Worm (Caenorhabditis elegans) whole organism, late embryonic: Measurements from ENCODE around the gene gst-7.
"Not testable (repeated sequence)": the region's sequence is repeated elsewhere in the genome, so short reads cannot be mapped to it uniquely, and the experiment has no call there.

Experiments
- C08G9.2 ChIP-seq: sonication (generic microtip); optimal IDR thresholded peaks from 2 replicates; lab custom pipeline; 2016; ENCODE audit warnings: mild to moderate bottlenecking, missing genetic modification characterization, moderate library complexity, missing compliant biosample characterization
- C38D4.7 ChIP-seq: fragments of 200-800 bp; sonication (Bioruptor generic); optimal IDR thresholded peaks from 2 replicates; lab custom pipeline; 2018; ENCODE audit warnings: mild to moderate bottlenecking, missing genetic modification characterization, moderate library complexity, missing compliant biosample characterization
- K02D7.2 ChIP-seq: sonication (generic microtip); optimal IDR thresholded peaks from 2 replicates; lab custom pipeline; 2017; ENCODE audit warnings: mild to moderate bottlenecking, missing genetic modification characterization, missing compliant biosample characterization
- ahr-1 ChIP-seq: sonication (generic microtip); optimal IDR thresholded peaks from 2 replicates; lab custom pipeline; 2016; ENCODE audit warnings: missing genetic modification characterization, missing compliant biosample characterization
- ama-1 ChIP-seq: fragments of 150-350 bp; optimal IDR thresholded peaks from 2 replicates; lab custom pipeline; 2014
- ceh-18 ChIP-seq: sonication (generic microtip); optimal IDR thresholded peaks from 2 replicates; lab custom pipeline; 2016; ENCODE audit warnings: missing genetic modification characterization, missing compliant biosample characterization
- ceh-19 ChIP-seq: fragments of 200-800 bp; sonication (Bioruptor generic); optimal IDR thresholded peaks from 2 replicates; lab custom pipeline; 2018; ENCODE audit warnings: mild to moderate bottlenecking, missing genetic modification characterization, missing compliant biosample characterization
- ceh-30 ChIP-seq: fragments of 150-350 bp; optimal IDR thresholded peaks from 2 replicates; lab custom pipeline; 2014; ENCODE audit warnings: missing biosample characterization, missing genetic modification characterization
- ceh-31 ChIP-seq: sonication (generic microtip); optimal IDR thresholded peaks from 2 replicates; lab custom pipeline; 2016; ENCODE audit warnings: missing genetic modification characterization, missing compliant biosample characterization
- ceh-45 ChIP-seq: fragments of 200-800 bp; sonication (Bioruptor generic); IDR thresholded peaks from 2 replicates; pipeline ENCODE4 v1.3.6; 2022; ENCODE audit warnings: missing genetic modification reagents, missing genetic modification characterization, missing compliant biosample characterization
- ceh-48 ChIP-seq: sonication (generic microtip); optimal IDR thresholded peaks from 2 replicates; lab custom pipeline; 2016; ENCODE audit warnings: missing genetic modification characterization, inconsistent platforms, missing compliant biosample characterization
- ceh-6 ChIP-seq: fragments of 200-800 bp; sonication (Bioruptor generic); optimal IDR thresholded peaks from 2 replicates; lab custom pipeline; 2018; ENCODE audit warnings: mild to moderate bottlenecking, missing genetic modification characterization, missing compliant biosample characterization
- che-1 ChIP-seq: sonication (generic microtip); optimal IDR thresholded peaks from 2 replicates; lab custom pipeline; 2016; ENCODE audit warnings: mild to moderate bottlenecking, missing genetic modification characterization, missing compliant biosample characterization
- dve-1 ChIP-seq: sonication (generic microtip); optimal IDR thresholded peaks from 2 replicates; lab custom pipeline; 2017; ENCODE audit warnings: antibody characterized with exemption, mild to moderate bottlenecking, missing genetic modification characterization, missing compliant biosample characterization
- elt-2 ChIP-seq: sonication (generic microtip); optimal IDR thresholded peaks from 2 replicates; lab custom pipeline; 2016; ENCODE audit warnings: missing genetic modification reagents, missing genetic modification characterization, missing compliant biosample characterization
- elt-4 ChIP-seq: sonication (generic microtip); optimal IDR thresholded peaks from 2 replicates; lab custom pipeline; 2016; ENCODE audit warnings: missing genetic modification characterization, missing compliant biosample characterization
- fax-1 ChIP-seq: sonication (generic microtip); optimal IDR thresholded peaks from 2 replicates; lab custom pipeline; 2016; ENCODE audit warnings: missing genotype, missing genetic modification characterization, missing compliant biosample characterization
- fkh-10 ChIP-seq: fragments of 150-350 bp; optimal IDR thresholded peaks from 2 replicates; lab custom pipeline; 2014; ENCODE audit warnings: missing biosample characterization, missing genetic modification reagents, missing genetic modification characterization
- fkh-6 ChIP-seq: sonication (generic microtip); optimal IDR thresholded peaks from 2 replicates; lab custom pipeline; 2016; ENCODE audit warnings: missing genetic modification characterization, missing compliant biosample characterization
- hlh-13 ChIP-seq: fragments of 200-800 bp; sonication (Bioruptor generic); optimal IDR thresholded peaks from 2 replicates; lab custom pipeline; 2018; ENCODE audit warnings: mild to moderate bottlenecking, missing genetic modification characterization, missing compliant biosample characterization
- hlh-15 ChIP-seq: sonication (generic microtip); optimal IDR thresholded peaks from 2 replicates; lab custom pipeline; 2016; ENCODE audit warnings: missing genetic modification characterization, missing compliant biosample characterization
- hlh-6 ChIP-seq: sonication (generic microtip); optimal IDR thresholded peaks from 2 replicates; lab custom pipeline; 2016; ENCODE audit warnings: missing genotype, missing genetic modification characterization, missing compliant biosample characterization
- hlh-8 ChIP-seq: sonication (generic microtip); optimal IDR thresholded peaks from 2 replicates; lab custom pipeline; 2016; ENCODE audit warnings: missing genotype, missing genetic modification characterization, missing compliant biosample characterization
- lim-6 ChIP-seq: sonication (generic microtip); optimal IDR thresholded peaks from 2 replicates; lab custom pipeline; 2016; ENCODE audit warnings: missing genetic modification characterization, missing compliant biosample characterization
- mec-3 ChIP-seq: sonication (generic microtip); optimal IDR thresholded peaks from 2 replicates; lab custom pipeline; 2016; ENCODE audit warnings: borderline replicate concordance, missing genetic modification characterization, missing compliant biosample characterization
- nhr-232 ChIP-seq: sonication (generic microtip); optimal IDR thresholded peaks from 2 replicates; lab custom pipeline; 2016; ENCODE audit warnings: missing genetic modification characterization, missing compliant biosample characterization
- pat-9 ChIP-seq: fragments of 200-800 bp; sonication (Bioruptor generic); optimal IDR thresholded peaks from 2 replicates; lab custom pipeline; 2018; ENCODE audit warnings: mild to moderate bottlenecking, missing genetic modification characterization, moderate library complexity, missing compliant biosample characterization
- pax-1 ChIP-seq: fragments of 150-350 bp; optimal IDR thresholded peaks from 2 replicates; lab custom pipeline; 2014; ENCODE audit warnings: missing biosample characterization, missing genetic modification characterization
- pha-4 ChIP-seq: fragments of 150-350 bp; optimal IDR thresholded peaks from 2 replicates; lab custom pipeline; 2018; ENCODE audit warnings: missing biosample characterization, missing genetic modification reagents, missing genetic modification characterization
- ref-2 ChIP-seq: sonication (generic microtip); optimal IDR thresholded peaks from 2 replicates; lab custom pipeline; 2016; ENCODE audit warnings: missing genetic modification characterization, missing compliant biosample characterization
- rnt-1 ChIP-seq: sonication (generic microtip); optimal IDR thresholded peaks from 2 replicates; lab custom pipeline; 2016; ENCODE audit warnings: missing genetic modification characterization, missing compliant biosample characterization
- sox-2 ChIP-seq: fragments of 200-800 bp; sonication (Bioruptor generic); IDR thresholded peaks from 2 replicates; pipeline ENCODE4 v1.3.6; 2022; ENCODE audit warnings: missing genetic modification reagents, missing genetic modification characterization, missing compliant biosample characterization
- sox-4 ChIP-seq: sonication (generic microtip); optimal IDR thresholded peaks from 2 replicates; lab custom pipeline; 2017; ENCODE audit warnings: mild to moderate bottlenecking, missing genetic modification characterization, inconsistent platforms, missing compliant biosample characterization
- tbx-2 ChIP-seq: sonication (generic microtip); optimal IDR thresholded peaks from 2 replicates; lab custom pipeline; 2016; ENCODE audit warnings: missing genetic modification characterization, missing compliant biosample characterization
- tbx-7 ChIP-seq: sonication (generic microtip); optimal IDR thresholded peaks from 2 replicates; lab custom pipeline; 2016; ENCODE audit warnings: missing genotype, missing genetic modification characterization, missing compliant biosample characterization
- ttx-3 ChIP-seq: sonication (generic microtip); optimal IDR thresholded peaks from 2 replicates; lab custom pipeline; 2016; ENCODE audit warnings: missing genetic modification reagents, missing genetic modification characterization, missing compliant biosample characterization
- unc-3 ChIP-seq, 2 experiments: fragments of 200-800 bp in 1 of 2; sonication (Bioruptor generic) in 1 of 2; sonication (generic microtip) in 1 of 2; conservative IDR thresholded peaks in 1 of 2; optimal IDR thresholded peaks in 1 of 2; 2 replicates each; pipeline versions ENCODE4 v1.3.6 to Lab custom; 2016 to 2022; ENCODE audit warnings: missing compliant biosample characterization in 2 of 2, missing genetic modification characterization in 2 of 2, missing genetic modification reagents in 1 of 2
- unc-42 ChIP-seq: sonication (generic microtip); optimal IDR thresholded peaks from 2 replicates; lab custom pipeline; 2016; ENCODE audit warnings: missing genotype, missing genetic modification characterization, missing compliant biosample characterization
- unc-55 ChIP-seq: sonication (generic microtip); optimal IDR thresholded peaks from 2 replicates; lab custom pipeline; 2017; ENCODE audit warnings: missing biosample characterization, missing genetic modification reagents, missing genetic modification characterization
- unc-86 ChIP-seq: sonication (generic microtip); optimal IDR thresholded peaks from 2 replicates; lab custom pipeline; 2016; ENCODE audit warnings: missing genetic modification characterization, missing compliant biosample characterization
- zip-5 ChIP-seq: sonication (generic microtip); optimal IDR thresholded peaks from 2 replicates; lab custom pipeline; 2016; ENCODE audit warnings: missing genetic modification characterization, missing compliant biosample characterization
- ztf-16 ChIP-seq: sonication (generic microtip); optimal IDR thresholded peaks from 2 replicates; lab custom pipeline; 2017; ENCODE audit warnings: missing genetic modification characterization, missing compliant biosample characterization

Gene gst-7

ce11 chrII:4915572-4915971, 33.7 kb downstream of the gst-7 start:
- TF ChIP-seq zip-5 (tag; lab: Kevin White, UChicago) (no peak), sox-4 (tag; lab: Kevin White, UChicago) (no peak), fax-1 (no peak), hlh-8 (tag; lab: Kevin White, UChicago) (no peak), lim-6 (no peak), hlh-13 (GFP tag; lab: Kevin White, UChicago) (no peak), pha-4 (tag; lab: Kevin White, UChicago) (no peak), elt-4 (no peak), unc-55 (GFP tag; lab: Kevin White, UChicago) (no peak), ceh-48 (tag; lab: Kevin White, UChicago) (no peak), tbx-2 (tag; lab: Kevin White, UChicago) (no peak), rnt-1 (no peak), pax-1 (tag; lab: Kevin White, UChicago) (no peak), pat-9 (tag; lab: Kevin White, UChicago) (no peak), hlh-6 (tag; lab: Kevin White, UChicago) (no peak)
- TF ChIP-seq, all 69 proteins: peak for 0

ce11 chrII:4916462-4916861, 34.6 kb downstream of the gst-7 start, which contains the start of gene msp-31:
Gene msp-31, minus strand, starts transcription at chrII:4916562.
- not testable (repeated sequence) for TF ChIP-seq sox-4 (tag; lab: Kevin White, UChicago); C38D4.7; dve-1 (tag; lab: Kevin White, UChicago)

- no peak for TF ChIP-seq ahr-1
- TF ChIP-seq dve-1 (tag; lab: Kevin White, UChicago), result no peak
- no peak for TF ChIP-seq C38D4.7
- no peak for TF ChIP-seq ztf-16
- no peak for TF ChIP-seq unc-42 (tag; lab: Kevin White, UChicago)
- TF ChIP-seq hlh-15 (tag; lab: Kevin White, UChicago), result no peak
- no peak for TF ChIP-seq ceh-6
- TF ChIP-seq ama-1 (lab: Kevin White, UChicago), result no peak
- no peak for TF ChIP-seq nhr-232
- TF ChIP-seq K02D7.2 (tag; lab: Kevin White, UChicago), result no peak
- TF ChIP-seq pat-9 (tag; lab: Kevin White, UChicago), result no peak
- TF ChIP-seq hlh-13 (GFP tag; lab: Kevin White, UChicago), result no peak
- TF ChIP-seq ttx-3 (tag; lab: Kevin White, UChicago), result no peak
- no peak for TF ChIP-seq fkh-10 (GFP tag; lab: Kevin White, UChicago)
- no peak for TF ChIP-seq unc-86 (tag; lab: Kevin White, UChicago)
- no peak for TF ChIP-seq rnt-1
- TF ChIP-seq ref-2, result no peak
- TF ChIP-seq fkh-6 (tag; lab: Kevin White, UChicago), result no peak
Observed at ce11 chrII:4918501-4919021, 36.7 kb downstream of the gst-7 start.

- TF ChIP-seq C08G9.2, result no peak
- TF ChIP-seq elt-2 (tag; lab: Kevin White, UChicago), result peak; percentile 83
Observed at ce11 chrII:4920608-4921007, 38.7 kb downstream of the gst-7 start.

- TF ChIP-seq tbx-7 (tag; lab: Kevin White, UChicago) (no peak), mec-3 (tag; lab: Kevin White, UChicago) (no peak), ceh-30 (tag; lab: Kevin White, UChicago) (no peak), ceh-19 (GFP tag; lab: Kevin White, UChicago) (no peak), sox-2 (GFP tag; lab: Robert Waterston, UW) (no peak), C08G9.2 (no peak), che-1 (tag; lab: Kevin White, UChicago) (no peak), ceh-31 (tag; lab: Kevin White, UChicago) (no peak), ahr-1 (no peak), ceh-45 (GFP tag; lab: Robert Waterston, UW) (no peak), pha-4 (tag; lab: Kevin White, UChicago) (no peak), sox-4 (tag; lab: Kevin White, UChicago) (no peak), fkh-6 (tag; lab: Kevin White, UChicago) (no peak), nhr-232 (no peak), tbx-2 (tag; lab: Kevin White, UChicago) (no peak), pat-9 (tag; lab: Kevin White, UChicago) (no peak), ceh-18 (no peak), unc-3 (GFP tag; conservative IDR thresholded peaks at IDR 0.05; lab: Robert Waterston, UW) (no peak), unc-3 (tag; optimal IDR thresholded peaks at IDR 0.05; lab: Kevin White, UChicago) (no peak)
Observed at ce11 chrII:4924729-4925128, 42.9 kb downstream of the gst-7 start.
